Worm (Caenorhabditis elegans) whole organism, young adult: Measurements from ENCODE around the gene aps-1.
A peak's percentile ranks its signal among the peaks of the same experiment; 100 is the strongest.

ENCODE experiments used
- B0261.1 ChIP-seq: sonication (generic microtip); optimal IDR thresholded peaks from 2 replicates; lab custom pipeline; 2016; ENCODE audit warnings: mild to moderate bottlenecking, missing genetic modification characterization, moderate library complexity, missing compliant biosample characterization
- B0336.3 ChIP-seq: fragments of 200-800 bp; sonication (Bioruptor generic); IDR thresholded peaks from 2 replicates; pipeline ENCODE4 v1.3.6; 2022; ENCODE audit warnings: missing genetic modification characterization, missing compliant biosample characterization
- F37B4.10 ChIP-seq: fragments of 200-800 bp; sonication (Bioruptor generic); IDR thresholded peaks from 2 replicates; pipeline ENCODE4 v1.3.6; 2022; ENCODE audit warnings: missing genetic modification characterization, missing compliant biosample characterization
- Y56A3A.18 ChIP-seq: fragments of 200-800 bp; sonication (Bioruptor generic); IDR thresholded peaks from 2 replicates; pipeline ENCODE4 v1.3.6; 2022; ENCODE audit warnings: missing genetic modification reagents, missing genetic modification characterization, missing compliant biosample characterization
- Y67H2A.10 ChIP-seq: fragments of 200-800 bp; sonication (Bioruptor generic); conservative IDR thresholded peaks from 2 replicates; pipeline ENCODE4 v1.3.6; 2022; ENCODE audit warnings: missing genetic modification reagents, missing genetic modification characterization, missing compliant biosample characterization
- Y79H2A.3 ChIP-seq: fragments of 200-800 bp; sonication (Bioruptor generic); conservative IDR thresholded peaks from 2 replicates; pipeline ENCODE4 v1.3.6; 2022; ENCODE audit warnings: missing genetic modification reagents, missing genetic modification characterization, missing compliant biosample characterization
- akir-1 ChIP-seq: fragments of 200-800 bp; sonication (Bioruptor generic); optimal IDR thresholded peaks from 2 replicates; lab custom pipeline; 2018; ENCODE audit warnings: mild to moderate bottlenecking, missing genetic modification characterization, moderate library complexity, missing compliant biosample characterization
- aptf-2 ChIP-seq: fragments of 200-800 bp; sonication (Bioruptor generic); conservative IDR thresholded peaks from 2 replicates; pipeline ENCODE4 v1.3.6; 2022; ENCODE audit warnings: missing genetic modification reagents, missing genetic modification characterization, missing compliant biosample characterization
- atf-7 ChIP-seq: sonication (generic microtip); optimal IDR thresholded peaks from 2 replicates; lab custom pipeline; 2017; ENCODE audit warnings: mild to moderate bottlenecking, missing genetic modification characterization, missing compliant biosample characterization
- attf-3 ChIP-seq: fragments of 200-800 bp; sonication (Bioruptor generic); conservative IDR thresholded peaks from 2 replicates; pipeline ENCODE4 v1.3.6; 2022; ENCODE audit warnings: missing genetic modification reagents, missing genetic modification characterization, missing compliant biosample characterization
- attf-6 ChIP-seq: fragments of 200-800 bp; sonication (Bioruptor generic); IDR thresholded peaks from 2 replicates; pipeline ENCODE4 v1.3.6; 2022; ENCODE audit warnings: missing genetic modification reagents, missing genetic modification characterization, missing compliant biosample characterization
- bed-2 ChIP-seq: fragments of 200-800 bp; sonication (Bioruptor generic); IDR thresholded peaks from 2 replicates; pipeline ENCODE4 v1.3.6; 2022; ENCODE audit warnings: missing genetic modification reagents, missing genetic modification characterization, missing compliant biosample characterization
- ceh-58 ChIP-seq: fragments of 200-800 bp; sonication (Bioruptor generic); IDR thresholded peaks from 2 replicates; pipeline ENCODE4 v1.3.6; 2022; ENCODE audit warnings: missing genetic modification characterization, missing compliant biosample characterization
- dox-1 ChIP-seq: fragments of 200-800 bp; sonication (Bioruptor generic); IDR thresholded peaks from 2 replicates; pipeline ENCODE4 v1.3.6; 2022; ENCODE audit warnings: missing genetic modification reagents, missing genetic modification characterization, missing compliant biosample characterization
- dpff-1 ChIP-seq: sonication (generic microtip); optimal IDR thresholded peaks from 2 replicates; lab custom pipeline; 2017; ENCODE audit warnings: mild to moderate bottlenecking, missing genetic modification characterization, missing compliant biosample characterization
- dpl-1 ChIP-seq: fragments of 150-350 bp; optimal IDR thresholded peaks from 2 replicates; lab custom pipeline; 2014; ENCODE audit warnings: missing biosample characterization, missing genetic modification reagents, missing genetic modification characterization
- efl-1 ChIP-seq: fragments of 150-350 bp; optimal IDR thresholded peaks from 2 replicates; lab custom pipeline; 2014; ENCODE audit warnings: missing biosample characterization, missing genetic modification reagents, missing genetic modification characterization
- egl-18 ChIP-seq: fragments of 200-800 bp; sonication (Bioruptor generic); IDR thresholded peaks from 2 replicates; pipeline ENCODE4 v1.3.6; 2022; ENCODE audit warnings: missing genetic modification reagents, missing genetic modification characterization, missing compliant biosample characterization
- ekl-4 ChIP-seq: fragments of 200-800 bp; sonication (Bioruptor generic); IDR thresholded peaks from 2 replicates; pipeline ENCODE4 v1.3.6; 2022; ENCODE audit warnings: missing genetic modification reagents, missing genetic modification characterization, missing compliant biosample characterization
- fkh-3 ChIP-seq: sonication (generic microtip); optimal IDR thresholded peaks from 2 replicates; lab custom pipeline; 2016; ENCODE audit warnings: mild to moderate bottlenecking, missing genetic modification characterization, missing compliant biosample characterization
- hlh-26 ChIP-seq: fragments of 200-800 bp; sonication (Bioruptor generic); conservative IDR thresholded peaks from 2 replicates; pipeline ENCODE4 v1.3.6; 2022; ENCODE audit warnings: missing genetic modification reagents, missing genetic modification characterization, missing compliant biosample characterization
- hmg-20 ChIP-seq: fragments of 200-800 bp; sonication (Bioruptor generic); IDR thresholded peaks from 2 replicates; pipeline ENCODE4 v1.3.6; 2022; ENCODE audit warnings: missing genetic modification reagents, missing genetic modification characterization, missing compliant biosample characterization
- hrde-1 ChIP-seq: sonication (generic microtip); optimal IDR thresholded peaks from 2 replicates; lab custom pipeline; 2016; ENCODE audit warnings: missing genetic modification characterization, mild to moderate bottlenecking, missing compliant biosample characterization, moderate library complexity, missing genotype, missing genetic modification reagents, borderline replicate concordance
- hsf-1 ChIP-seq: fragments of 200-800 bp; sonication (Bioruptor generic); IDR thresholded peaks from 2 replicates; pipeline ENCODE4 v1.3.6; 2022; ENCODE audit warnings: missing genetic modification reagents, missing genetic modification characterization, missing compliant biosample characterization
- lin-54 ChIP-seq: fragments of 200-800 bp; sonication (Bioruptor generic); optimal IDR thresholded peaks from 2 replicates; lab custom pipeline; 2018; ENCODE audit warnings: mild to moderate bottlenecking, missing genetic modification characterization, missing compliant biosample characterization
- lsy-27 ChIP-seq: sonication (generic microtip); optimal IDR thresholded peaks from 2 replicates; lab custom pipeline; 2017; ENCODE audit warnings: missing genetic modification characterization, mild to moderate bottlenecking, missing compliant biosample characterization, antibody characterized with exemption, missing genotype, borderline replicate concordance; ENCODE audit not compliant: insufficient read depth
- madf-3 ChIP-seq: fragments of 200-800 bp; sonication (Bioruptor generic); IDR thresholded peaks from 2 replicates; pipeline ENCODE4 v1.3.6; 2022; ENCODE audit warnings: missing genetic modification reagents, missing genetic modification characterization, missing compliant biosample characterization
- mel-28 ChIP-seq: sonication (generic microtip); optimal IDR thresholded peaks from 2 replicates; lab custom pipeline; 2016; ENCODE audit warnings: borderline replicate concordance, mild to moderate bottlenecking, missing genetic modification characterization, missing compliant biosample characterization
- nfya-1 ChIP-seq: sonication (generic microtip); optimal IDR thresholded peaks from 2 replicates; lab custom pipeline; 2017; ENCODE audit warnings: antibody characterized with exemption, missing compliant biosample characterization, missing genetic modification characterization, borderline replicate concordance; ENCODE audit not compliant: insufficient read depth
- nfya-2 ChIP-seq: fragments of 200-800 bp; sonication (Bioruptor generic); IDR thresholded peaks from 2 replicates; pipeline ENCODE4 v1.3.6; 2022; ENCODE audit warnings: missing genetic modification reagents, missing genetic modification characterization, missing compliant biosample characterization
- nhr-179 ChIP-seq: sonication (generic microtip); optimal IDR thresholded peaks from 2 replicates; lab custom pipeline; 2016; ENCODE audit warnings: mild to moderate bottlenecking, missing genetic modification characterization, missing compliant biosample characterization
- nhr-80 ChIP-seq: sonication (generic microtip); optimal IDR thresholded peaks from 2 replicates; lab custom pipeline; 2016; ENCODE audit warnings: missing genetic modification characterization, missing compliant biosample characterization
- nhr-90 ChIP-seq: sonication (generic microtip); optimal IDR thresholded peaks from 2 replicates; lab custom pipeline; 2016; ENCODE audit warnings: missing genotype, mild to moderate bottlenecking, missing genetic modification characterization, missing compliant biosample characterization
- pbrm-1 ChIP-seq: fragments of 200-800 bp; sonication (Bioruptor generic); IDR thresholded peaks from 2 replicates; pipeline ENCODE4 v1.3.6; 2022; ENCODE audit warnings: missing genetic modification reagents, missing genetic modification characterization, missing compliant biosample characterization
- rcor-1 ChIP-seq: fragments of 200-800 bp; sonication (Bioruptor generic); IDR thresholded peaks from 2 replicates; pipeline ENCODE4 v1.3.6; 2022; ENCODE audit warnings: missing genetic modification reagents, missing genetic modification characterization, missing compliant biosample characterization
- rec-8 ChIP-seq, 2 experiments: sonication (generic microtip); optimal IDR thresholded peaks; 2 replicates each; lab custom pipeline; 2016; ENCODE audit warnings: mild to moderate bottlenecking in 2 of 2, missing genetic modification characterization in 2 of 2, missing genetic modification reagents in 2 of 2, missing genotype in 2 of 2, missing biosample characterization in 1 of 2, missing compliant biosample characterization in 1 of 2, moderate library complexity in 1 of 2
- repo-1 ChIP-seq: sonication (generic microtip); optimal IDR thresholded peaks from 2 replicates; lab custom pipeline; 2017; ENCODE audit warnings: mild to moderate bottlenecking, missing genetic modification characterization, missing compliant biosample characterization
- rpc-1 ChIP-seq, 2 experiments: fragments of 150-350 bp in 1 of 2; sonication (generic microtip) in 1 of 2; optimal IDR thresholded peaks; 2 replicates each; lab custom pipeline; 2014 to 2018; ENCODE audit warnings: missing biosample characterization in 1 of 2, missing genetic modification characterization in 1 of 2, missing genetic modification reagents in 1 of 2, missing genotype in 1 of 2
- sea-2 ChIP-seq: fragments of 200-800 bp; sonication (Bioruptor generic); IDR thresholded peaks from 2 replicates; pipeline ENCODE4 v1.3.6; 2022; ENCODE audit warnings: missing genetic modification characterization, missing compliant biosample characterization
- snpc-4 ChIP-seq, 5 experiments: fragments of 150-350 bp in 1 of 5; sonication (generic microtip) in 4 of 5; optimal IDR thresholded peaks; 2 replicates each; lab custom pipeline; 2014 to 2018; ENCODE audit warnings: missing genetic modification characterization in 5 of 5, missing biosample characterization in 3 of 5, antibody characterized with exemption in 2 of 5, mild to moderate bottlenecking in 2 of 5, missing compliant biosample characterization in 2 of 5, missing genotype in 2 of 5, moderate library complexity in 2 of 5, missing genetic modification reagents in 1 of 5
- somi-1 ChIP-seq: fragments of 200-800 bp; sonication (Bioruptor generic); optimal IDR thresholded peaks from 2 replicates; lab custom pipeline; 2018; ENCODE audit warnings: mild to moderate bottlenecking, missing genetic modification characterization, missing compliant biosample characterization
- sptf-2 ChIP-seq: fragments of 200-800 bp; sonication (Bioruptor generic); optimal IDR thresholded peaks from 2 replicates; lab custom pipeline; 2018; ENCODE audit warnings: mild to moderate bottlenecking, missing genetic modification characterization, missing compliant biosample characterization
- tbp1 ChIP-seq: fragments of 200-800 bp; sonication (Bioruptor generic); optimal IDR thresholded peaks from 2 replicates; lab custom pipeline; 2018; ENCODE audit warnings: mild to moderate bottlenecking, missing genetic modification characterization, missing compliant biosample characterization
- xnd-1 ChIP-seq: sonication (generic microtip); optimal IDR thresholded peaks from 2 replicates; lab custom pipeline; 2016; ENCODE audit warnings: missing genotype, missing genetic modification reagents, missing genetic modification characterization, missing compliant biosample characterization
- zfh-2 ChIP-seq: fragments of 200-800 bp; sonication (Bioruptor generic); conservative IDR thresholded peaks from 2 replicates; pipeline ENCODE4 v1.3.6; 2022; ENCODE audit warnings: missing genetic modification reagents, missing genetic modification characterization, missing compliant biosample characterization
- ztf-22 ChIP-seq: fragments of 200-800 bp; sonication (Bioruptor generic); optimal IDR thresholded peaks from 2 replicates; lab custom pipeline; 2018; ENCODE audit warnings: mild to moderate bottlenecking, missing genetic modification characterization, moderate library complexity, missing compliant biosample characterization
- ztf-26 ChIP-seq: sonication (generic microtip); optimal IDR thresholded peaks from 2 replicates; lab custom pipeline; 2017; ENCODE audit warnings: missing genetic modification characterization, missing compliant biosample characterization
- ztf-6 ChIP-seq: fragments of 200-800 bp; sonication (Bioruptor generic); IDR thresholded peaks from 2 replicates; pipeline ENCODE4 v1.3.6; 2022; ENCODE audit warnings: missing genetic modification reagents, missing genetic modification characterization, missing compliant biosample characterization

Gene aps-1

DNA sequence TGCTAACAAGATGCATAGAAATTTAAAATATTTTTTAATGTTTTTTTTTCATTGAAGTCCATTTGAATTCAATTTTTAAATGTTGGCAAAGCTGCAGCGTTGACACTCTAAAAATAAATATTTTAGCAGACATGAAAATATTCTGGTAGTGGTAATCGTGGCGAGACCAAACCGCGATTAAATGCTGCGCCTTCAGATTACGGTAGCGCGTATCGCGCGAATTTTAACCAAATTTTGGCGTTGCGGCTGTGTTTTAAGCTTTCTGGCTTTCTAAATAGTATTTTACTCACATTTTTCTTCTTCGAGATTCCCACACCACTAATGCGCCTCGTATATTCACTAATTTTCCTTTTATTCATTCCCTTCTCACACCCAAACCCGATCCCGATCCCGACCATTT is 21.7 kb upstream of the aps-1 start, which contains the start of gene cpg-4 (continued):
- TF ChIP-seq rpc-1 (optimal IDR thresholded peaks at IDR 0.05; lab: Kevin White, UChicago) (no peak), rpc-1 (tag; optimal IDR thresholded peaks at IDR 0.05; lab: Kevin White, UChicago) (no peak), aptf-2 (no peak), ztf-22 (no peak), tbp1 (GFP tag; lab: Kevin White, UChicago) (no peak), ztf-6 (GFP tag; lab: Robert Waterston, UW) (no peak), dpff-1 (tag; lab: Kevin White, UChicago) (no peak), rec-8 (tag; optimal IDR thresholded peaks at IDR 0.05; lab: Kevin White, UChicago) (no peak), bed-2 (GFP tag; lab: Robert Waterston, UW) (no peak), attf-6 (GFP tag; lab: Robert Waterston, UW) (no peak), fkh-3 (tag; lab: Kevin White, UChicago) (no peak), dox-1 (GFP tag; lab: Robert Waterston, UW) (no peak; the same call in 1 of the 2 replicates), snpc-4 (GFP tag; optimal IDR thresholded peaks at IDR 0.05; lab: Kevin White, UChicago) (no peak), snpc-4 (tag; optimal IDR thresholded peaks at IDR 0.05; lab: Kevin White, UChicago) (peak in 1 of 4 experiments; percentile 20), Y56A3A.18 (GFP tag; lab: Robert Waterston, UW) (no peak), hlh-26 (GFP tag; lab: Robert Waterston, UW) (no peak), xnd-1 (tag; lab: Kevin White, UChicago) (peak; percentile 96), lsy-27 (no peak), B0261.1 (tag; lab: Kevin White, UChicago) (no peak), nhr-179 (tag; lab: Kevin White, UChicago) (no peak), lin-54 (GFP tag; lab: Kevin White, UChicago) (peak; percentile 68), atf-7 (tag; lab: Kevin White, UChicago) (no peak), ekl-4 (GFP tag; lab: Robert Waterston, UW) (peak; percentile 53; the same call in 1 of the 2 replicates), zfh-2 (GFP tag; lab: Robert Waterston, UW) (no peak), madf-3 (GFP tag; lab: Robert Waterston, UW) (peak; percentile 66; the same call in 1 of the 2 replicates), hmg-20 (no peak), pbrm-1 (GFP tag; lab: Robert Waterston, UW) (no peak), nhr-80 (no peak), dpl-1 (GFP tag; lab: Kevin White, UChicago) (peak; percentile 78), somi-1 (GFP tag; lab: Kevin White, UChicago) (no peak), repo-1 (tag; lab: Kevin White, UChicago) (no peak), hrde-1 (no peak), ceh-58 (no peak), Y79H2A.3 (GFP tag; lab: Robert Waterston, UW) (0 out of 2 replicates have a peak, but pooled peaks have one; percentile 20), hsf-1 (GFP tag; lab: Robert Waterston, UW) (peak; percentile 45; the same call in 1 of the 2 replicates), efl-1 (GFP tag; lab: Kevin White, UChicago) (peak; percentile 89), akir-1 (no peak), Y67H2A.10 (GFP tag; lab: Robert Waterston, UW) (no peak), nfya-2 (GFP tag; lab: Robert Waterston, UW) (no peak), F37B4.10 (no peak), sea-2 (GFP tag; lab: Robert Waterston, UW) (no peak), attf-3 (GFP tag; lab: Robert Waterston, UW) (0 out of 2 replicates have a peak, but pooled peaks have one; percentile 17), B0336.3 (GFP tag; lab: Robert Waterston, UW) (no peak), nhr-90 (tag; lab: Kevin White, UChicago) (no peak), mel-28 (tag; lab: Kevin White, UChicago) (no peak), egl-18 (GFP tag; lab: Robert Waterston, UW) (no peak), ztf-26 (tag; lab: Kevin White, UChicago) (no peak), sptf-2 (no peak), nfya-1 (tag; lab: Kevin White, UChicago) (no peak), rcor-1 (GFP tag; lab: Robert Waterston, UW) (peak; percentile 75; the same call in 1 of the 2 replicates)
